Fruit fly (Drosophila melanogaster) whole organism, embryonic: ENCODE data around the gene kraken.

Experiments used
- Abd-B ChIP-seq: fragments of 200-800 bp; sonication (Bioruptor generic); optimal IDR thresholded peaks from 2 replicates; lab custom pipeline; 2018; ENCODE audit warnings: missing biosample characterization, mild to moderate bottlenecking, missing genetic modification characterization, moderate library complexity
- CG10979 ChIP-seq: fragments of 200-800 bp; sonication (Bioruptor generic); optimal IDR thresholded peaks from 2 replicates; lab custom pipeline; 2018; ENCODE audit warnings: missing biosample characterization, mild to moderate bottlenecking, missing genetic modification characterization, moderate library complexity
- CG11723 ChIP-seq: fragments of 200-800 bp; sonication (Bioruptor generic); optimal IDR thresholded peaks from 2 replicates; lab custom pipeline; 2017; ENCODE audit warnings: missing biosample characterization, mild to moderate bottlenecking, missing genetic modification characterization
- CG12104 ChIP-seq: fragments of 200-800 bp; sonication (Bioruptor generic); optimal IDR thresholded peaks from 3 replicates; lab custom pipeline; 2016; ENCODE audit warnings: missing biosample characterization, missing genetic modification characterization
- CG12659 ChIP-seq: fragments of 200-800 bp; sonication (Bioruptor generic); optimal IDR thresholded peaks from 3 replicates; lab custom pipeline; 2017; ENCODE audit warnings: mild to moderate bottlenecking, missing biosample characterization, missing genetic modification reagents, missing genetic modification characterization
- CG14710 ChIP-seq: fragments of 200-800 bp; sonication (Bioruptor generic); optimal IDR thresholded peaks from 3 replicates; lab custom pipeline; 2019; ENCODE audit warnings: missing biosample characterization, mild to moderate bottlenecking, missing genetic modification characterization, moderate library complexity
- CG15601 ChIP-seq: fragments of 200-800 bp; sonication (Bioruptor generic); optimal IDR thresholded peaks from 3 replicates; lab custom pipeline; 2019; ENCODE audit warnings: missing biosample characterization, mild to moderate bottlenecking, missing genetic modification characterization, moderate library complexity
- CG16779 ChIP-seq: fragments of 200-800 bp; sonication (Bioruptor generic); IDR thresholded peaks from 2 replicates; pipeline ENCODE4 v1.3.6; 2022; ENCODE audit warnings: missing biosample characterization, missing genetic modification characterization
- CG16813 ChIP-seq: fragments of 200-800 bp; sonication (Bioruptor generic); IDR thresholded peaks from 3 replicates; pipeline ENCODE4 v1.3.6; 2022; ENCODE audit warnings: missing biosample characterization, missing genetic modification characterization; ENCODE audit not compliant: partially characterized antibody
- CG17612 ChIP-seq: fragments of 200-800 bp; sonication (Bioruptor generic); IDR thresholded peaks from 2 replicates; pipeline ENCODE4 v1.3.6; 2022; ENCODE audit warnings: missing biosample characterization, missing genetic modification characterization
- CG17829 ChIP-seq: fragments of 200-800 bp; optimal IDR thresholded peaks from 2 replicates; lab custom pipeline; 2019; ENCODE audit warnings: missing biosample characterization, mild to moderate bottlenecking, missing genetic modification characterization, moderate library complexity
- CG18476 ChIP-seq: fragments of 200-800 bp; sonication (Bioruptor generic); optimal IDR thresholded peaks from 2 replicates; lab custom pipeline; 2016; ENCODE audit warnings: missing biosample characterization, mild to moderate bottlenecking, missing genetic modification characterization
- CG18619 ChIP-seq: fragments of 200-800 bp; sonication (Bioruptor generic); optimal IDR thresholded peaks from 3 replicates; lab custom pipeline; 2017; ENCODE audit warnings: missing biosample characterization, mild to moderate bottlenecking, missing genetic modification characterization
- CG2129 ChIP-seq: fragments of 200-800 bp; sonication (Bioruptor generic); IDR thresholded peaks from 2 replicates; pipeline ENCODE4 v1.3.6; 2022; ENCODE audit warnings: missing biosample characterization, missing genetic modification characterization; ENCODE audit not compliant: partially characterized antibody
- CG2678 ChIP-seq: fragments of 200-800 bp; sonication (Bioruptor generic); optimal IDR thresholded peaks from 3 replicates; lab custom pipeline; 2019; ENCODE audit warnings: missing biosample characterization, mild to moderate bottlenecking, missing genetic modification characterization, moderate library complexity
- CG3995 ChIP-seq: fragments of 200-800 bp; sonication (Bioruptor generic); optimal IDR thresholded peaks from 3 replicates; lab custom pipeline; 2016; ENCODE audit warnings: missing biosample characterization, missing genetic modification characterization
- CG4707 ChIP-seq: fragments of 200-800 bp; sonication (Bioruptor generic); optimal IDR thresholded peaks from 2 replicates; lab custom pipeline; 2018; ENCODE audit warnings: missing biosample characterization, mild to moderate bottlenecking, missing genetic modification characterization, moderate library complexity
- CG6654 ChIP-seq: fragments of 200-800 bp; sonication (Bioruptor generic); optimal IDR thresholded peaks from 2 replicates; lab custom pipeline; 2017; ENCODE audit warnings: missing biosample characterization, mild to moderate bottlenecking, missing genetic modification characterization
- CG6683 ChIP-seq: fragments of 200-800 bp; sonication (Bioruptor generic); optimal IDR thresholded peaks from 2 replicates; lab custom pipeline; 2017; ENCODE audit warnings: missing biosample characterization, mild to moderate bottlenecking, missing genetic modification characterization, missing genetic modification reagents
- CG9609 ChIP-seq: fragments of 200-800 bp; sonication (Bioruptor generic); optimal IDR thresholded peaks from 3 replicates; lab custom pipeline; 2016; ENCODE audit warnings: missing biosample characterization, missing genetic modification characterization
- CG9797 ChIP-seq: fragments of 200-800 bp; sonication (Bioruptor generic); optimal IDR thresholded peaks from 3 replicates; lab custom pipeline; 2018; ENCODE audit warnings: missing biosample characterization, mild to moderate bottlenecking, missing genetic modification characterization
- CHES-1-like ChIP-seq: fragments of 200-800 bp; sonication (Bioruptor generic); optimal IDR thresholded peaks from 2 replicates; lab custom pipeline; 2016; ENCODE audit warnings: missing biosample characterization, missing genetic modification characterization
- Camta ChIP-seq: fragments of 200-800 bp; sonication (Bioruptor generic); optimal IDR thresholded peaks from 2 replicates; lab custom pipeline; 2016; ENCODE audit warnings: missing biosample characterization, missing genetic modification characterization
- Dad ChIP-seq: fragments of 200-800 bp; sonication (Bioruptor generic); optimal IDR thresholded peaks from 3 replicates; lab custom pipeline; 2016; ENCODE audit warnings: missing biosample characterization, missing genetic modification characterization
- Dbx ChIP-seq: fragments of 200-800 bp; sonication (Bioruptor generic); IDR thresholded peaks from 3 replicates; pipeline ENCODE4 v1.3.6; 2022; ENCODE audit warnings: missing biosample characterization, missing genetic modification characterization
- Dip3 ChIP-seq: fragments of 200-800 bp; sonication (Bioruptor generic); optimal IDR thresholded peaks from 3 replicates; lab custom pipeline; 2016; ENCODE audit warnings: missing biosample characterization, missing genetic modification characterization
- Dp ChIP-seq: fragments of 200-800 bp; sonication (Bioruptor generic); optimal IDR thresholded peaks from 2 replicates; lab custom pipeline; 2018; ENCODE audit warnings: missing biosample characterization, mild to moderate bottlenecking, missing genetic modification characterization, moderate library complexity
- HmgZ ChIP-seq: fragments of 200-800 bp; sonication (Bioruptor generic); optimal IDR thresholded peaks from 2 replicates; lab custom pipeline; 2018; ENCODE audit warnings: missing biosample characterization, mild to moderate bottlenecking, missing genetic modification characterization
- Hr3 ChIP-seq: fragments of 200-800 bp; sonication (Bioruptor generic); optimal IDR thresholded peaks from 3 replicates; lab custom pipeline; 2016; ENCODE audit warnings: missing biosample characterization, missing genetic modification characterization
- MBD-R2 ChIP-seq: fragments of 200-800 bp; sonication (Bioruptor generic); IDR thresholded peaks from 2 replicates; pipeline ENCODE4 v1.3.6; 2022; ENCODE audit warnings: missing biosample characterization, missing genetic modification characterization
- Pdp1 ChIP-seq, 2 experiments: fragments of 200-800 bp; sonication (Bioruptor generic); optimal IDR thresholded peaks; 3 replicates each; lab custom pipeline; 2016; ENCODE audit warnings: missing biosample characterization in 2 of 2, missing genetic modification characterization in 2 of 2, mild to moderate bottlenecking in 1 of 2, moderate library complexity in 1 of 2
- Poxn ChIP-seq: fragments of 200-800 bp; sonication (Bioruptor generic); IDR thresholded peaks from 2 replicates; pipeline ENCODE4 v1.3.6; 2022; ENCODE audit warnings: missing biosample characterization, missing genetic modification characterization
- Side ChIP-seq: fragments of 200-800 bp; sonication (Bioruptor generic); optimal IDR thresholded peaks from 2 replicates; lab custom pipeline; 2016; ENCODE audit warnings: missing biosample characterization, missing genetic modification characterization
- Ssrp ChIP-seq: fragments of 200-800 bp; sonication (Bioruptor generic); optimal IDR thresholded peaks from 2 replicates; lab custom pipeline; 2018; ENCODE audit warnings: missing biosample characterization, mild to moderate bottlenecking, missing genetic modification characterization, moderate library complexity
- Xbp1 ChIP-seq: fragments of 200-800 bp; sonication (Bioruptor generic); optimal IDR thresholded peaks from 3 replicates; lab custom pipeline; 2016; ENCODE audit warnings: missing biosample characterization, mild to moderate bottlenecking, missing genetic modification characterization
- YL-1 ChIP-seq: fragments of 200-800 bp; sonication (Bioruptor generic); optimal IDR thresholded peaks from 3 replicates; lab custom pipeline; 2017; ENCODE audit warnings: missing biosample characterization, mild to moderate bottlenecking, missing genetic modification characterization
- crc ChIP-seq: fragments of 200-800 bp; sonication (Bioruptor generic); optimal IDR thresholded peaks from 2 replicates; lab custom pipeline; 2016; ENCODE audit warnings: missing biosample characterization, missing genetic modification characterization
- crol ChIP-seq: fragments of 200-800 bp; sonication (Bioruptor generic); IDR thresholded peaks from 2 replicates; pipeline ENCODE4 v1.3.6; 2022; ENCODE audit warnings: missing biosample characterization, missing genetic modification characterization
- cwo ChIP-seq: fragments of 200-800 bp; sonication (Bioruptor generic); optimal IDR thresholded peaks from 3 replicates; lab custom pipeline; 2017; ENCODE audit warnings: missing biosample characterization, missing genetic modification characterization, mild to moderate bottlenecking, moderate library complexity, missing genetic modification reagents
- dati ChIP-seq: fragments of 200-800 bp; sonication (Bioruptor generic); IDR thresholded peaks from 2 replicates; pipeline ENCODE4 v1.3.6; 2022; ENCODE audit warnings: missing biosample characterization, missing genetic modification characterization
- fd102C ChIP-seq: fragments of 200-800 bp; sonication (Bioruptor generic); optimal IDR thresholded peaks from 2 replicates; lab custom pipeline; 2018; ENCODE audit warnings: missing biosample characterization, mild to moderate bottlenecking, missing genetic modification characterization, moderate library complexity
- gt ChIP-seq: fragments of 200-800 bp; sonication (Bioruptor generic); IDR thresholded peaks from 2 replicates; pipeline ENCODE4 v1.3.6; 2022; ENCODE audit warnings: missing biosample characterization, missing genetic modification characterization
- ham ChIP-seq: fragments of 200-800 bp; sonication (Bioruptor generic); IDR thresholded peaks from 2 replicates; pipeline ENCODE4 v1.3.6; 2022; ENCODE audit warnings: missing biosample characterization, missing genetic modification characterization
- ken ChIP-seq: fragments of 200-800 bp; sonication (Bioruptor generic); IDR thresholded peaks from 3 replicates; pipeline ENCODE4 v1.3.6; 2022; ENCODE audit warnings: missing biosample characterization, missing genetic modification characterization
- knrl ChIP-seq: fragments of 200-800 bp; sonication (Bioruptor generic); IDR thresholded peaks from 3 replicates; pipeline ENCODE4 v1.3.6; 2022; ENCODE audit warnings: missing biosample characterization, missing genetic modification characterization; ENCODE audit not compliant: partially characterized antibody
- nerfin-1 ChIP-seq: fragments of 200-800 bp; sonication (Bioruptor generic); optimal IDR thresholded peaks from 3 replicates; lab custom pipeline; 2019; ENCODE audit warnings: missing biosample characterization, mild to moderate bottlenecking, missing genetic modification characterization, moderate library complexity
- odd ChIP-seq: fragments of 200-800 bp; sonication (Bioruptor generic); optimal IDR thresholded peaks from 2 replicates; lab custom pipeline; 2017; ENCODE audit warnings: missing biosample characterization, mild to moderate bottlenecking, missing genetic modification characterization
- salm ChIP-seq: fragments of 200-800 bp; sonication (Bioruptor generic); optimal IDR thresholded peaks from 2 replicates; lab custom pipeline; 2018; ENCODE audit warnings: missing biosample characterization, mild to moderate bottlenecking, missing genetic modification characterization
- slbo ChIP-seq: fragments of 200-800 bp; sonication (Bioruptor generic); IDR thresholded peaks from 2 replicates; pipeline ENCODE4 v1.3.6; 2022; ENCODE audit warnings: missing biosample characterization, missing genetic modification characterization
- usp ChIP-seq: fragments of >200 bp; optimal IDR thresholded peaks from 2 replicates; lab custom pipeline; 2017; ENCODE audit warnings: missing biosample characterization, missing genetic modification characterization

kraken gene

DNA sequence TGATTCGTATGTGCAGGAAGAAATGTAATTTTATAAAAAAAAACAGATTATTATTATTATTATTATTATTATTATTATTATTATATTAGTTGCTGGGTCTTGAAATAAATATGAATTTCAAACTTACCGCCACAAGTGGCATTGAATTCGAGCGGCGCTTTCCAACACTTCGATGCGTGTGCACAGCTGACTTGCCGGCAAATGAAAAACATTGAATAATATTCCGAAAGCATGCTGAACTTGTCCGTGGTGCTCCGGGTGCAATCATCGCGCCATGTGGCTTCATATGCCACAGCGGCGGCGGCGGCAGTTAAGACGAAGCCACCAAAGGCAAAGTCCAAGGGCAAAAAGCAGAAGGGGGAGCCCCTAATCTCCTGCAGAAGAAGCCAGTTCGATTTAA lies 41.2 kb upstream of the kraken start, which contains the start of gene Dbp21E2 (continued):
- TF ChIP-seq CG16779 (GFP tag; lab: Robert Waterston, UW): no peak
- no peak for TF ChIP-seq odd (GFP tag; lab: Kevin White, UChicago)
- no peak for TF ChIP-seq CG12659 (GFP tag; lab: Kevin White, UChicago)
- TF ChIP-seq Ssrp (tag; lab: Kevin White, UChicago): no peak
- TF ChIP-seq Pdp1 (GFP tag; optimal IDR thresholded peaks at IDR 0.05; lab: Kevin White, UChicago): peak in 1 of 2 experiments; percentile 87
- no peak for TF ChIP-seq Dad
- no peak for TF ChIP-seq Dip3 (GFP tag; lab: Kevin White, UChicago)
- TF ChIP-seq ken (GFP tag; lab: Robert Waterston, UW): no peak
- TF ChIP-seq CG12104 (GFP tag; lab: Kevin White, UChicago): no peak
- TF ChIP-seq CG11723: no peak
- TF ChIP-seq HmgZ (tag; lab: Kevin White, UChicago): no peak
- TF ChIP-seq MBD-R2 (GFP tag; lab: Robert Waterston, UW): peak; percentile 74
- TF ChIP-seq CG17612: no peak
- TF ChIP-seq nerfin-1 (tag; lab: Kevin White, UChicago): no peak
- no peak for TF ChIP-seq CG18619 (GFP tag; lab: Kevin White, UChicago)
- no peak for TF ChIP-seq Xbp1 (GFP tag; lab: Kevin White, UChicago)
- TF ChIP-seq crc: no peak
- no peak for TF ChIP-seq fd102C (GFP tag; lab: Kevin White, UChicago)
- TF ChIP-seq Abd-B (GFP tag; lab: Kevin White, UChicago): no peak
- TF ChIP-seq crol (GFP tag; lab: Robert Waterston, UW): no peak
- no peak for TF ChIP-seq CG3995 (GFP tag; lab: Kevin White, UChicago)
- no peak for TF ChIP-seq YL-1 (GFP tag; lab: Kevin White, UChicago)
- TF ChIP-seq CG18476 (GFP tag; lab: Kevin White, UChicago): no peak
- no peak for TF ChIP-seq CG2129 (GFP tag; lab: Robert Waterston, UW)
- TF ChIP-seq Dp (GFP tag; lab: Kevin White, UChicago): peak; percentile 84
- no peak for TF ChIP-seq CG6683 (GFP tag; lab: Kevin White, UChicago)
- no peak for TF ChIP-seq Hr3 (GFP tag; lab: Kevin White, UChicago)
- TF ChIP-seq gt (GFP tag; lab: Robert Waterston, UW): no peak
- TF ChIP-seq CG9609 (GFP tag; lab: Kevin White, UChicago): no peak

dm6 chr2L:815785-816389 lies 36.7 kb upstream of the kraken start, which contains the start of the genes Saf6 and Pex12:
Gene Saf6 (minus strand): TSS chr2L:815950.
Gene Pex12 (plus strand): TSS chr2L:815993.
- TF ChIP-seq CG10979 (tag; lab: Kevin White, UChicago): peak; percentile 26
- TF ChIP-seq usp (GFP tag; lab: Kevin White, UChicago): no peak
- TF ChIP-seq Camta (GFP tag; lab: Kevin White, UChicago): no peak
- no peak for TF ChIP-seq CHES-1-like (GFP tag; lab: Kevin White, UChicago)
- no peak for TF ChIP-seq cwo
- TF ChIP-seq dati: no peak
- no peak for TF ChIP-seq CG3995 (GFP tag; lab: Kevin White, UChicago)
- TF ChIP-seq ham (GFP tag; lab: Robert Waterston, UW): no peak
- TF ChIP-seq CG14710 (tag; lab: Kevin White, UChicago): peak; percentile 21
- TF ChIP-seq CG16813 (GFP tag; lab: Robert Waterston, UW): peak; percentile 77
- TF ChIP-seq CG4707 (GFP tag; lab: Kevin White, UChicago): no peak
- TF ChIP-seq Poxn (GFP tag; lab: Robert Waterston, UW): no peak
- peak; percentile 72; the same call in 2 of the 3 replicates for TF ChIP-seq knrl
- TF ChIP-seq Dbx (GFP tag; lab: Robert Waterston, UW): no peak
- TF ChIP-seq CG2678 (tag; lab: Kevin White, UChicago): no peak
- TF ChIP-seq CG17829 (tag; lab: Kevin White, UChicago): no peak
- TF ChIP-seq slbo: no peak
- TF ChIP-seq CG9797: no peak
- TF ChIP-seq CG15601 (tag; lab: Kevin White, UChicago): no peak
- no peak for TF ChIP-seq CG6654
- TF ChIP-seq CG18619 (GFP tag; lab: Kevin White, UChicago): no peak
- no peak for TF ChIP-seq Side (GFP tag; lab: Kevin White, UChicago)
- TF ChIP-seq salm: no peak
